Worm (Caenorhabditis elegans) whole organism, mixed stage, embryonic: ENCODE results near the gene abu-10.

Experiments
- bed-3 ChIP-seq: fragments of 200-800 bp; sonication (Bioruptor generic); optimal IDR thresholded peaks from 3 replicates; lab custom pipeline; 2018; ENCODE audit warnings: mild to moderate bottlenecking, missing genetic modification characterization, moderate library complexity, missing compliant biosample characterization
- ces-1 ChIP-seq: fragments of 150-350 bp; optimal IDR thresholded peaks from 2 replicates; lab custom pipeline; 2014; ENCODE audit warnings: missing biosample characterization, missing genetic modification reagents, missing genetic modification characterization
- elt-1 ChIP-seq: sonication (generic microtip); optimal IDR thresholded peaks from 2 replicates; lab custom pipeline; 2017; ENCODE audit warnings: missing genetic modification characterization, mild to moderate bottlenecking, missing compliant biosample characterization, antibody characterized with exemption, moderate library complexity, borderline replicate concordance; ENCODE audit not compliant: insufficient read depth
- elt-3 ChIP-seq: fragments of 150-350 bp; optimal IDR thresholded peaks from 2 replicates; lab custom pipeline; 2014; ENCODE audit warnings: missing biosample characterization, missing genetic modification characterization
- lin-13 ChIP-seq: fragments of 150-350 bp; optimal IDR thresholded peaks from 2 replicates; lab custom pipeline; 2014; ENCODE audit warnings: missing biosample characterization, missing genetic modification characterization
- nhr-237 ChIP-seq: fragments of 150-350 bp; optimal IDR thresholded peaks from 2 replicates; lab custom pipeline; 2014; ENCODE audit warnings: missing biosample characterization, missing genetic modification characterization
- nhr-28 ChIP-seq: fragments of 150-350 bp; optimal IDR thresholded peaks from 2 replicates; lab custom pipeline; 2014; ENCODE audit warnings: missing biosample characterization, missing genetic modification characterization
- pha-4 ChIP-seq: fragments of 150-350 bp; optimal IDR thresholded peaks from 2 replicates; lab custom pipeline; 2018; ENCODE audit warnings: missing biosample characterization, missing genetic modification reagents, missing genetic modification characterization
- snpc-4 ChIP-seq: fragments of 150-350 bp; optimal IDR thresholded peaks from 2 replicates; lab custom pipeline; 2014; ENCODE audit warnings: missing biosample characterization, missing genetic modification characterization
- sptf-1 ChIP-seq: sonication (generic microtip); optimal IDR thresholded peaks from 2 replicates; lab custom pipeline; 2017; ENCODE audit warnings: mild to moderate bottlenecking, missing genetic modification characterization, moderate library complexity, missing compliant biosample characterization
- ztf-11 ChIP-seq: fragments of 150-350 bp; optimal IDR thresholded peaks from 2 replicates; lab custom pipeline; 2014; ENCODE audit warnings: missing biosample characterization, missing genetic modification characterization

DNA sequence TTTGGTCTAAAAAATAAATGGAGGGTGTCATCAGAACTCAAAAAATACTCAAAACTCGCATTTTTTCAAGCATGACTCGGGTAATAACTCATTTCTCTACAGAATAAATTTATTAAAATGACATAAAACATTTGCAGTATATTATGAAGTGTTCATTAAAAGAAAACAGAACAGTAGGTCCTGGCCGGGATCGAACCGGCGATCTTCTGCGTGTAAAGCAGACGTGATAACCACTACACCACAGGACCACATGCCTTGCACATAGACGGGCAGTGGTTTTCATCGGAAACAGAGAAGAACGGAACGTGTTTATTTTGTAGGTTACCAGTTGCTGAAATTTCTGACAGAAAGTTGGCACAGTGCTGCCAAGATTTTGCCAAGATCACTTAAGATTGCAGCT is 4.6 kb upstream of the abu-10 start:
- TF ChIP-seq lin-13 (tag; lab: Kevin White, UChicago) (no peak), snpc-4 (no peak), ztf-11 (no peak), elt-3 (tag; lab: Kevin White, UChicago) (no peak), bed-3 (GFP tag; lab: Kevin White, UChicago) (no peak), nhr-237 (tag; lab: Kevin White, UChicago) (no peak), ces-1 (GFP tag; lab: Kevin White, UChicago) (no peak), elt-1 (no peak), sptf-1 (no peak), nhr-28 (tag; lab: Kevin White, UChicago) (no peak), pha-4 (tag; lab: Kevin White, UChicago) (no peak)
